Fruit fly (Drosophila melanogaster): ENCODE results near the gene CG6204.

Gene CG6204

DNA sequence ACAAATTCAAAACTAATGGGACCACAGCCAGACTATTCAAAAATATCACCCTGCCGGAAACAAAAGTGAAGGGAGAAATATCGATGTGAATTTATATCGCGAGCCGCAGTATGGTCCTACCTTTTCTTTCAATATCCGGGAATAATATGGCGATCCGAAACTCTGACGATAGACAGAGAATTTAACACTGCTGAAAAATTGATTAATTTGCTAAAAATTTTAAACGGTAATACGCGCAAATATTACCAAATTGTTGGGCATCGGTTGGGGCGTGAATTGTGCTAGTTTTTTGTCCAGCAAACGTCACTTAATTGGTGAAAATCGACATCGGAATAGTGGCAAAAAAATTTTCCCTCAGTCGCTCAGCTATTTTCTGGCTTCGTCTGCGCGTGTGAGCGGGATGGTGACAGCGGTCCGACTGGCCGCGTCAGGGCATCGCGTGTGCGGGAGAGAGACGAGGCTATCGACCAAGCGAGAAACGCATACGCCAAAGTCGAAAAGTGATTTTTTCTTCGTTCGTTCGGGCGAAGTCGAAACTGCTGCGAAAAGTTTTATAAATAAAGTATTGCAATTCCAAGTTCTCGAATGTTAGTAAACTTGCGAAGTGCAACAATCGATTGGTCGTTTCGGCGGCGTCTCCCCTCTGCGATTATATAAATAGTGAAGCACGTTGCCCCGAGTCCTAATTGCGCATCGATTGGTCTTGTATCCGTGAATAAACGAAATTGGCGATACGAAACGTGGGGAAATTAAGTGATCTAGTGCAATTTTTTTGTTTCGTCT, 37.0 kb downstream of the CG6204 start, which contains the start of gene mask:
Gene mask, plus strand, starts transcription at position 140 of the 783 bp plus-strand sequence.
- TF ChIP-seq jumu (GFP tag; optimal IDR thresholded peaks at IDR 0.05) (peak; percentile 7), ind (GFP tag; optimal IDR thresholded peaks at IDR 0.05) (peak; percentile 65), klu (GFP tag; IDR thresholded peaks at IDR 0.05) (no peak), prd (optimal IDR thresholded peaks at IDR 0.05) (no peak), prd (GFP tag; IDR thresholded peaks at IDR 0.05) (peak; percentile 44; the same call in 2 of the 3 replicates), bbx (GFP tag; IDR thresholded peaks at IDR 0.05; ENCODE audit: partially characterized antibody) (peak; percentile 18), B-H2 (GFP tag; optimal IDR thresholded peaks at IDR 0.05) (peak; percentile 91), ems (GFP tag; optimal IDR thresholded peaks at IDR 0.05) (peak; percentile 48), hth (optimal IDR thresholded peaks at IDR 0.05) (no peak), CG4820 (GFP tag; optimal IDR thresholded peaks at IDR 0.05) (peak; percentile 47), CG2199 (GFP tag; IDR thresholded peaks at IDR 0.05) (no peak), CG14710 (tag; optimal IDR thresholded peaks at IDR 0.05) (peak; percentile 77), az2 (GFP tag; optimal IDR thresholded peaks at IDR 0.05) (peak; percentile 46), CG7357 (GFP tag; IDR thresholded peaks at IDR 0.05) (no peak), onecut (GFP tag; IDR thresholded peaks at IDR 0.05) (peak; percentile 74), CG18764 (GFP tag; optimal IDR thresholded peaks at IDR 0.05) (peak; percentile 57), CG34376 (GFP tag; optimal IDR thresholded peaks at IDR 0.05) (peak; percentile 87), Oaz (GFP tag; IDR thresholded peaks at IDR 0.05) (peak; percentile 61; the same call in 1 of the 2 replicates), CG6854 (GFP tag; optimal IDR thresholded peaks at IDR 0.05) (peak; percentile 74), ftz-f1 (GFP tag; optimal IDR thresholded peaks at IDR 0.05) (no peak), cato (GFP tag; optimal IDR thresholded peaks at IDR 0.05; ENCODE audit: borderline replicate concordance) (peak; percentile 61), CG10147 (GFP tag; optimal IDR thresholded peaks at IDR 0.05) (peak; percentile 54), CG33557 (GFP tag; optimal IDR thresholded peaks at IDR 0.05) (peak; percentile 71), ewg (GFP tag; optimal IDR thresholded peaks at IDR 0.05) (peak; percentile 43), CG12942 (GFP tag; optimal IDR thresholded peaks at IDR 0.05) (peak; percentile 38), Abd-B (GFP tag; optimal IDR thresholded peaks at IDR 0.05) (peak; percentile 21), CG11560 (tag; IDR thresholded peaks at IDR 0.05) (no peak; the same call in 2 of the 3 replicates), sqz (GFP tag; optimal IDR thresholded peaks at IDR 0.05) (peak; percentile 78), CG10321 (GFP tag; IDR thresholded peaks at IDR 0.05) (peak; percentile 96), corto (GFP tag; optimal IDR thresholded peaks at IDR 0.05) (no peak), CG11093 (GFP tag; IDR thresholded peaks at IDR 0.05) (no peak), tap (tag; optimal IDR thresholded peaks at IDR 0.05) (no peak), CG7556 (GFP tag; optimal IDR thresholded peaks at IDR 0.05) (peak; percentile 19), NC2β (GFP tag; optimal IDR thresholded peaks at IDR 0.05) (peak; percentile 91), otp (GFP tag; IDR thresholded peaks at IDR 0.05) (peak; percentile 91), CG2120 (GFP tag; optimal IDR thresholded peaks at IDR 0.05) (peak; percentile 46), Hr51 (GFP tag; optimal IDR thresholded peaks at IDR 0.05) (peak; percentile 43 to 79), CG11398 (GFP tag; optimal IDR thresholded peaks at IDR 0.05) (peak; percentile 64), disco-r (GFP tag; optimal IDR thresholded peaks at IDR 0.05) (peak; percentile 73), Nf-YA (GFP tag; IDR thresholded peaks at IDR 0.05) (peak; percentile 70; the same call in 1 of the 2 replicates), Mad (GFP tag; optimal IDR thresholded peaks at IDR 0.05) (peak; percentile 75), ham (GFP tag; IDR thresholded peaks at IDR 0.05) (0 out of 2 replicates have a peak, but pooled peaks have one; percentile 25), ranshi (GFP tag; IDR thresholded peaks at IDR 0.05) (peak; percentile 68), Dip3 (GFP tag; optimal IDR thresholded peaks at IDR 0.05) (peak; percentile 80), CG1603 (tag; optimal IDR thresholded peaks at IDR 0.05) (peak; percentile 62), cg (GFP tag; optimal IDR thresholded peaks at IDR 0.05) (peak; percentile 52), CG42726 (GFP tag; IDR thresholded peaks at IDR 0.05; ENCODE audit: partially characterized antibody) (peak; percentile 33; the same call in 1 of the 2 replicates), CG30403 (GFP tag; optimal IDR thresholded peaks at IDR 0.05) (peak; percentile 70), CG32532 (GFP tag; IDR thresholded peaks at IDR 0.05) (peak; percentile 83), CG8944 (GFP tag; optimal IDR thresholded peaks at IDR 0.05) (peak; percentile 28)
